Worm (Caenorhabditis elegans) whole organism, L2 larva: Measurements from ENCODE around the gene F53F1.6.

Source experiments
- C34F6.9 ChIP-seq: fragments of 150-350 bp; optimal IDR thresholded peaks from 2 replicates; lab custom pipeline; 2014; ENCODE audit warnings: missing biosample characterization, missing genetic modification characterization
- F13H6.1 ChIP-seq: sonication (generic microtip); optimal IDR thresholded peaks from 2 replicates; lab custom pipeline; 2016; ENCODE audit warnings: missing genetic modification characterization, missing compliant biosample characterization
- R02D3.7 ChIP-seq: fragments of 150-350 bp; optimal IDR thresholded peaks from 2 replicates; lab custom pipeline; 2014; ENCODE audit warnings: missing biosample characterization, missing genetic modification characterization
- Y55F3AM.14 ChIP-seq: fragments of 200-800 bp; sonication (Bioruptor generic); optimal IDR thresholded peaks from 2 replicates; lab custom pipeline; 2018; ENCODE audit warnings: mild to moderate bottlenecking, missing genetic modification characterization, missing compliant biosample characterization
- ZK546.5 ChIP-seq: sonication (generic microtip); optimal IDR thresholded peaks from 2 replicates; lab custom pipeline; 2017; ENCODE audit warnings: missing biosample characterization, missing genetic modification characterization
- alr-1 ChIP-seq: fragments of 150-350 bp; optimal IDR thresholded peaks from 2 replicates; lab custom pipeline; 2014; ENCODE audit warnings: missing biosample characterization, missing genetic modification characterization
- aly-2 ChIP-seq: fragments of 150-350 bp; optimal IDR thresholded peaks from 2 replicates; lab custom pipeline; 2014; ENCODE audit warnings: missing biosample characterization, missing genetic modification characterization
- ama-1 ChIP-seq: fragments of 150-350 bp; optimal IDR thresholded peaks from 2 replicates; lab custom pipeline; 2018; ENCODE audit warnings: inconsistent platforms
- blmp-1 ChIP-seq: sonication (generic microtip); optimal IDR thresholded peaks from 2 replicates; lab custom pipeline; 2017; ENCODE audit warnings: missing genetic modification characterization, mild to moderate bottlenecking, missing compliant biosample characterization, antibody characterized with exemption, moderate library complexity; ENCODE audit not compliant: insufficient read depth
- ceh-16 ChIP-seq: fragments of 150-350 bp; optimal IDR thresholded peaks from 2 replicates; lab custom pipeline; 2014; ENCODE audit warnings: missing biosample characterization, missing genetic modification characterization
- ceh-82 ChIP-seq: fragments of 150-350 bp; optimal IDR thresholded peaks from 2 replicates; lab custom pipeline; 2014; ENCODE audit warnings: missing biosample characterization, missing genetic modification characterization
- crh-2 ChIP-seq: sonication (generic microtip); optimal IDR thresholded peaks from 2 replicates; lab custom pipeline; 2017; ENCODE audit warnings: missing biosample characterization, missing genetic modification characterization
- dmd-4 ChIP-seq: sonication (generic microtip); optimal IDR thresholded peaks from 2 replicates; lab custom pipeline; 2017; ENCODE audit warnings: missing biosample characterization, missing genetic modification characterization
- egl-27 ChIP-seq: sonication (generic microtip); optimal IDR thresholded peaks from 3 replicates; lab custom pipeline; 2017; ENCODE audit warnings: missing biosample characterization, missing genetic modification reagents, missing genetic modification characterization
- elt-3 ChIP-seq: sonication (generic microtip); optimal IDR thresholded peaks from 2 replicates; lab custom pipeline; 2017; ENCODE audit warnings: missing biosample characterization, missing genetic modification characterization
- fos-1 ChIP-seq: fragments of 150-350 bp; optimal IDR thresholded peaks from 2 replicates; lab custom pipeline; 2014; ENCODE audit warnings: missing biosample characterization, missing genetic modification characterization
- gmeb-1 ChIP-seq: fragments of 150-350 bp; optimal IDR thresholded peaks from 2 replicates; lab custom pipeline; 2014; ENCODE audit warnings: missing biosample characterization, missing genetic modification characterization
- lin-11 ChIP-seq: fragments of 150-350 bp; sonication (generic microtip); optimal IDR thresholded peaks from 2 replicates; lab custom pipeline; 2014; ENCODE audit warnings: missing biosample characterization, missing genetic modification characterization, inconsistent platforms, mixed read lengths
- lin-13 ChIP-seq: fragments of 150-350 bp; optimal IDR thresholded peaks from 2 replicates; lab custom pipeline; 2014; ENCODE audit warnings: missing biosample characterization, missing genetic modification reagents, missing genetic modification characterization
- lin-39 ChIP-seq: fragments of 150-350 bp; optimal IDR thresholded peaks from 2 replicates; lab custom pipeline; 2014; ENCODE audit warnings: missing biosample characterization, missing genetic modification reagents, missing genetic modification characterization
- lsy-2 ChIP-seq, 2 experiments: fragments of 150-350 bp in 1 of 2; sonication (generic microtip) in 1 of 2; optimal IDR thresholded peaks; 2 replicates each; lab custom pipeline; 2014 to 2017; ENCODE audit warnings: missing biosample characterization in 2 of 2, missing genetic modification characterization in 2 of 2
- mab-5 ChIP-seq: fragments of 150-350 bp; optimal IDR thresholded peaks from 2 replicates; lab custom pipeline; 2014; ENCODE audit warnings: missing biosample characterization, missing genetic modification characterization
- mbf-1 ChIP-seq: sonication (generic microtip); optimal IDR thresholded peaks from 2 replicates; lab custom pipeline; 2017; ENCODE audit warnings: missing biosample characterization, missing genetic modification characterization
- mdl-1 ChIP-seq, 2 experiments: fragments of 150-350 bp in 1 of 2; sonication (generic microtip) in 1 of 2; optimal IDR thresholded peaks; 2 replicates each; lab custom pipeline; 2017; ENCODE audit warnings: missing biosample characterization in 2 of 2, missing genetic modification characterization in 2 of 2
- nhr-10 ChIP-seq: sonication (generic microtip); optimal IDR thresholded peaks from 2 replicates; lab custom pipeline; 2017; ENCODE audit warnings: missing biosample characterization, missing genetic modification characterization
- nhr-11 ChIP-seq: fragments of 150-350 bp; optimal IDR thresholded peaks from 2 replicates; lab custom pipeline; 2014; ENCODE audit warnings: missing biosample characterization, missing genetic modification characterization
- nhr-12 ChIP-seq: fragments of 150-350 bp; optimal IDR thresholded peaks from 2 replicates; lab custom pipeline; 2014; ENCODE audit warnings: missing biosample characterization, missing genetic modification characterization
- nhr-129 ChIP-seq: fragments of 150-350 bp; optimal IDR thresholded peaks from 2 replicates; lab custom pipeline; 2014; ENCODE audit warnings: missing biosample characterization, missing genetic modification characterization
- nhr-21 ChIP-seq: fragments of 150-350 bp; optimal IDR thresholded peaks from 2 replicates; lab custom pipeline; 2014; ENCODE audit warnings: missing biosample characterization, missing genetic modification characterization
- nhr-237 ChIP-seq: fragments of 150-350 bp; optimal IDR thresholded peaks from 2 replicates; lab custom pipeline; 2014; ENCODE audit warnings: missing biosample characterization, missing genetic modification characterization
- nhr-25 ChIP-seq: fragments of 150-350 bp; sonication (generic microtip); optimal IDR thresholded peaks from 3 replicates; lab custom pipeline; 2014; ENCODE audit warnings: missing biosample characterization, missing genetic modification characterization
- nhr-6 ChIP-seq: fragments of 150-350 bp; optimal IDR thresholded peaks from 2 replicates; lab custom pipeline; 2014; ENCODE audit warnings: missing biosample characterization, missing genetic modification characterization
- peb-1 ChIP-seq: fragments of 150-350 bp; optimal IDR thresholded peaks from 2 replicates; lab custom pipeline; 2014; ENCODE audit warnings: missing biosample characterization, missing genetic modification characterization
- sem-4 ChIP-seq: fragments of 150-350 bp; optimal IDR thresholded peaks from 2 replicates; lab custom pipeline; 2014; ENCODE audit warnings: missing biosample characterization, missing genetic modification reagents, missing genetic modification characterization
- skn-1 ChIP-seq: sonication (generic microtip); optimal IDR thresholded peaks from 2 replicates; lab custom pipeline; 2017; ENCODE audit warnings: missing biosample characterization, missing genetic modification characterization
- sma-3 ChIP-seq: sonication (generic microtip); optimal IDR thresholded peaks from 2 replicates; lab custom pipeline; 2016; ENCODE audit warnings: missing genetic modification reagents, missing genetic modification characterization, missing compliant biosample characterization
- sma-9 ChIP-seq, 2 experiments: fragments of 150-350 bp in 1 of 2; sonication (generic microtip) in 1 of 2; optimal IDR thresholded peaks; 2 replicates each; lab custom pipeline; 2014 to 2016; ENCODE audit warnings: missing genetic modification characterization in 2 of 2, mild to moderate bottlenecking in 1 of 2, missing biosample characterization in 1 of 2, missing compliant biosample characterization in 1 of 2, missing genetic modification reagents in 1 of 2, moderate library complexity in 1 of 2
- snpc-4 ChIP-seq: fragments of 150-350 bp; optimal IDR thresholded peaks from 2 replicates; lab custom pipeline; 2014; ENCODE audit warnings: missing biosample characterization, missing genetic modification characterization
- unc-39 ChIP-seq: fragments of 150-350 bp; optimal IDR thresholded peaks from 2 replicates; lab custom pipeline; 2014; ENCODE audit warnings: missing biosample characterization, missing genetic modification characterization
- unc-55 ChIP-seq: fragments of 150-350 bp; sonication (generic microtip); optimal IDR thresholded peaks from 3 replicates; lab custom pipeline; 2014; ENCODE audit warnings: missing biosample characterization, missing genetic modification reagents, missing genetic modification characterization
- unc-62 ChIP-seq: fragments of 150-350 bp; optimal IDR thresholded peaks from 2 replicates; lab custom pipeline; 2014; ENCODE audit warnings: missing biosample characterization, missing genetic modification reagents, missing genetic modification characterization
- zag-1 ChIP-seq: fragments of 150-350 bp; optimal IDR thresholded peaks from 2 replicates; lab custom pipeline; 2014; ENCODE audit warnings: missing biosample characterization, missing genetic modification characterization
- ztf-1 ChIP-seq: fragments of 200-800 bp; sonication (Bioruptor generic); conservative IDR thresholded peaks from 2 replicates; pipeline ENCODE4 v1.3.6; 2022; ENCODE audit warnings: missing genetic modification characterization, missing compliant biosample characterization
- ztf-11 ChIP-seq: sonication (generic microtip); optimal IDR thresholded peaks from 2 replicates; lab custom pipeline; 2017; ENCODE audit warnings: missing biosample characterization, missing genetic modification characterization
- ztf-4 ChIP-seq: fragments of 150-350 bp; optimal IDR thresholded peaks from 2 replicates; lab custom pipeline; 2014; ENCODE audit warnings: missing biosample characterization, missing genetic modification characterization

The F53F1.6 gene

ce11 chrV:13402524-13402923 is 14.9 kb downstream of the F53F1.6 start:
- TF ChIP-seq unc-62 (GFP tag; lab: Kevin White, UChicago) (no peak), sma-3 (no peak), blmp-1 (tag; lab: Kevin White, UChicago) (no peak), ceh-82 (tag; lab: Kevin White, UChicago) (no peak), ztf-1 (GFP tag; lab: Robert Waterston, UW) (no peak), snpc-4 (tag; lab: Kevin White, UChicago) (no peak), ceh-16 (tag; lab: Kevin White, UChicago) (no peak), F13H6.1 (peak; percentile 3), sma-9 (GFP tag; optimal IDR thresholded peaks at IDR 0.05; lab: Kevin White, UChicago) (peak; percentile 42), sma-9 (tag; optimal IDR thresholded peaks at IDR 0.05; lab: Kevin White, UChicago) (no peak), mdl-1 (tag; optimal IDR thresholded peaks at IDR 0.05; lab: Kevin White, UChicago) (no peak), unc-39 (tag; lab: Kevin White, UChicago) (no peak), zag-1 (tag; lab: Kevin White, UChicago) (no peak), nhr-21 (tag; lab: Kevin White, UChicago) (no peak), elt-3 (tag; lab: Kevin White, UChicago) (no peak), R02D3.7 (tag; lab: Kevin White, UChicago) (no peak), dmd-4 (tag; lab: Kevin White, UChicago) (no peak), alr-1 (tag; lab: Kevin White, UChicago) (no peak), crh-2 (tag; lab: Kevin White, UChicago) (no peak), nhr-11 (tag; lab: Kevin White, UChicago) (no peak), unc-55 (GFP tag; lab: Kevin White, UChicago) (peak; percentile 4), C34F6.9 (peak; percentile 31), nhr-6 (tag; lab: Kevin White, UChicago) (no peak), aly-2 (tag; lab: Kevin White, UChicago) (no peak), gmeb-1 (no peak), nhr-12 (tag; lab: Kevin White, UChicago) (no peak), Y55F3AM.14 (no peak), ztf-4 (tag; lab: Kevin White, UChicago) (no peak), fos-1 (tag; lab: Kevin White, UChicago) (no peak), lin-39 (tag; lab: Kevin White, UChicago) (peak; percentile 72), nhr-25 (tag; lab: Kevin White, UChicago) (no peak), mbf-1 (no peak), nhr-129 (peak; percentile 80), peb-1 (tag; lab: Kevin White, UChicago) (no peak), nhr-237 (tag; lab: Kevin White, UChicago) (no peak), ama-1 (lab: Kevin White, UChicago) (no peak), ZK546.5 (tag; lab: Kevin White, UChicago) (no peak), lsy-2 (tag; optimal IDR thresholded peaks at IDR 0.05; lab: Kevin White, UChicago) (peak in 1 of 2 experiments; percentile 18), nhr-10 (tag; lab: Kevin White, UChicago) (no peak), sem-4 (tag; lab: Kevin White, UChicago) (no peak), lin-13 (no peak), ztf-11 (tag; lab: Kevin White, UChicago) (no peak), egl-27 (no peak), mab-5 (tag; lab: Kevin White, UChicago) (no peak), skn-1 (no peak), lin-11 (tag; lab: Kevin White, UChicago) (no peak)

ce11 chrV:13401669-13402068 is 15.7 kb downstream of the F53F1.6 start:
- TF ChIP-seq nhr-21 (tag; lab: Kevin White, UChicago) = no peak
- no peak for TF ChIP-seq egl-27
- TF ChIP-seq alr-1 (tag; lab: Kevin White, UChicago) = no peak
- TF ChIP-seq fos-1 (tag; lab: Kevin White, UChicago) = no peak
- TF ChIP-seq crh-2 (tag; lab: Kevin White, UChicago) = no peak
- TF ChIP-seq ztf-1 (GFP tag; lab: Robert Waterston, UW) = no peak
- TF ChIP-seq ztf-11 (tag; lab: Kevin White, UChicago) = no peak
- no peak for TF ChIP-seq mbf-1
- no peak for TF ChIP-seq nhr-129
- TF ChIP-seq ceh-16 (tag; lab: Kevin White, UChicago) = no peak
- TF ChIP-seq lin-39 (tag; lab: Kevin White, UChicago) = no peak
- no peak for TF ChIP-seq elt-3 (tag; lab: Kevin White, UChicago)
- TF ChIP-seq ZK546.5 (tag; lab: Kevin White, UChicago) = no peak
- no peak for TF ChIP-seq mdl-1 (tag; optimal IDR thresholded peaks at IDR 0.05; lab: Kevin White, UChicago)
